Worm (Caenorhabditis elegans) whole organism, L1 larva: ENCODE measurements around the gene ipla-5.

ENCODE experiments used
- C04F5.9 ChIP-seq: sonication (generic microtip); optimal IDR thresholded peaks from 2 replicates; lab custom pipeline; 2016; ENCODE audit warnings: missing genetic modification characterization, missing compliant biosample characterization
- efl-1 ChIP-seq, 4 experiments: fragments of 150-350 bp; optimal IDR thresholded peaks in 3 of 4; peaks in 1 of 4; 1 replicate in 1 of 4; 2 replicates in 3 of 4; lab custom pipeline; 2014; ENCODE audit warnings: missing biosample characterization in 2 of 4, missing genetic modification characterization in 2 of 4, missing genetic modification reagents in 2 of 4
- elt-3 ChIP-seq, 6 experiments: fragments of 150-350 bp in 1 of 6; sonication (generic microtip); optimal IDR thresholded peaks; 2 replicates each; lab custom pipeline; 2017 to 2018; ENCODE audit warnings: missing biosample characterization in 6 of 6, missing genetic modification characterization in 6 of 6, inconsistent platforms in 1 of 6
- hlh-4 ChIP-seq: sonication (generic microtip); optimal IDR thresholded peaks from 2 replicates; lab custom pipeline; 2016; ENCODE audit warnings: mild to moderate bottlenecking, missing genetic modification characterization, missing compliant biosample characterization
- lin-13 ChIP-seq: fragments of 150-350 bp; optimal IDR thresholded peaks from 2 replicates; lab custom pipeline; 2014; ENCODE audit warnings: missing biosample characterization, missing genetic modification reagents, missing genetic modification characterization
- lin-15B ChIP-seq: fragments of 150-350 bp; sonication (generic microtip); optimal IDR thresholded peaks from 3 replicates; lab custom pipeline; 2014; ENCODE audit warnings: missing biosample characterization, missing genetic modification characterization
- lir-3 ChIP-seq: sonication (generic microtip); optimal IDR thresholded peaks from 2 replicates; lab custom pipeline; 2016; ENCODE audit warnings: mild to moderate bottlenecking, missing genetic modification characterization, moderate library complexity, missing compliant biosample characterization; ENCODE audit not compliant: poor library complexity
- lsy-2 ChIP-seq, 2 experiments: fragments of 150-350 bp; optimal IDR thresholded peaks; 2 replicates each; lab custom pipeline; 2014; ENCODE audit warnings: missing biosample characterization in 2 of 2, missing genetic modification characterization in 2 of 2
- nhr-28 ChIP-seq: fragments of 150-350 bp; optimal IDR thresholded peaks from 2 replicates; lab custom pipeline; 2014; ENCODE audit warnings: missing biosample characterization, missing genetic modification characterization
- nhr-76 ChIP-seq: sonication (generic microtip); optimal IDR thresholded peaks from 2 replicates; lab custom pipeline; 2017; ENCODE audit warnings: missing biosample characterization, missing genetic modification characterization
- nhr-84 ChIP-seq: sonication (generic microtip); optimal IDR thresholded peaks from 2 replicates; lab custom pipeline; 2017; ENCODE audit warnings: missing biosample characterization, missing genetic modification characterization
- snpc-4 ChIP-seq: fragments of 150-350 bp; optimal IDR thresholded peaks from 2 replicates; lab custom pipeline; 2014; ENCODE audit warnings: missing biosample characterization, missing genetic modification characterization
- tbx-2 ChIP-seq: sonication (generic microtip); optimal IDR thresholded peaks from 2 replicates; lab custom pipeline; 2016; ENCODE audit warnings: missing genetic modification characterization, missing compliant biosample characterization
- unc-86 ChIP-seq: sonication (generic microtip); optimal IDR thresholded peaks from 2 replicates; lab custom pipeline; 2016; ENCODE audit warnings: missing genetic modification characterization, missing compliant biosample characterization

DNA sequence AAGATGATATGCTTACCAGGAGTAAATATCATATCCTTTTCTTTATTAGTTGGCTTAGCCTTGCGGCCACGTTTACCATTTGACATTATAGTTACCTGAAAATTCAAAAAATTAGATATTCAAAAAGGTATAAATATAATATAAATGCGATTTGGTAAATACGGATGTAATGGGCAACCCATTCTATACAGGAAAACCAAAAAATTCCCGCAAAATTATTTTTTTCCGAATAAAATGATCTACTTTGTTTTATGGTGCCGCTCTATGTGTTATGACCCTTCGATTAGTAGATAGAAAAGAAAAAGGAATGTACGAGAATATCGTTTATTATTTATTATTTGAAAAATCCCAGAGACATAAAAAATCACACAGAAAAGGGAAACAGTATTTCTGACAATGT lies 39.7 kb downstream of the ipla-5 start, which contains the start of gene elli-1:
- TF ChIP-seq lin-13 (GFP tag; lab: Kevin White, UChicago) (no peak), unc-86 (tag; lab: Kevin White, UChicago) (no peak), nhr-28 (tag; lab: Kevin White, UChicago) (no peak), efl-1 (optimal IDR thresholded peaks at IDR 0.05; lab: Kevin White, UChicago) (no peak), efl-1 (GFP tag; optimal IDR thresholded peaks at IDR 0.05 in 1 of 2; lab: Kevin White, UChicago) (peak in 1 of 2 experiments; percentile 28), nhr-76 (tag; lab: Kevin White, UChicago) (no peak), tbx-2 (tag; lab: Kevin White, UChicago) (no peak), nhr-84 (no peak), lir-3 (tag; lab: Kevin White, UChicago) (no peak), C04F5.9 (tag; lab: Kevin White, UChicago) (no peak), hlh-4 (no peak), elt-3 (tag; optimal IDR thresholded peaks at IDR 0.05; lab: Kevin White, UChicago) (no peak), lin-15B (no peak), snpc-4 (no peak), lsy-2 (tag; optimal IDR thresholded peaks at IDR 0.05; lab: Kevin White, UChicago) (no peak)
